Fruit fly (Drosophila melanogaster) whole organism, embryonic: ENCODE data around the gene CG8135.

Experiments used
- Abd-B ChIP-seq: fragments of 200-800 bp; sonication (Bioruptor generic); optimal IDR thresholded peaks from 2 replicates; lab custom pipeline; 2018; ENCODE audit warnings: missing biosample characterization, mild to moderate bottlenecking, missing genetic modification characterization, moderate library complexity
- Awh ChIP-seq: fragments of 200-800 bp; sonication (Bioruptor generic); IDR thresholded peaks from 2 replicates; pipeline ENCODE4, ENCODE4 v1.3.6; 2022; ENCODE audit warnings: missing biosample characterization, missing genetic modification characterization
- Blimp-1 ChIP-seq: fragments of 200-800 bp; sonication (Bioruptor generic); optimal IDR thresholded peaks from 3 replicates; lab custom pipeline; 2018; ENCODE audit warnings: missing biosample characterization, missing genetic modification characterization, mild to moderate bottlenecking, moderate library complexity, missing genetic modification reagents
- Bteb2 ChIP-seq: fragments of 200-800 bp; sonication (Bioruptor generic); optimal IDR thresholded peaks from 2 replicates; lab custom pipeline; 2016; ENCODE audit warnings: missing biosample characterization, missing genetic modification characterization
- CG1024 ChIP-seq: fragments of 200-800 bp; sonication (Bioruptor generic); IDR thresholded peaks from 2 replicates; pipeline ENCODE4 v1.3.6; 2022; ENCODE audit warnings: missing biosample characterization, missing genetic modification characterization
- CG10979 ChIP-seq: fragments of 200-800 bp; sonication (Bioruptor generic); optimal IDR thresholded peaks from 2 replicates; lab custom pipeline; 2018; ENCODE audit warnings: missing biosample characterization, mild to moderate bottlenecking, missing genetic modification characterization, moderate library complexity
- CG11504 ChIP-seq: fragments of 200-800 bp; sonication (Bioruptor generic); optimal IDR thresholded peaks from 3 replicates; lab custom pipeline; 2019; ENCODE audit warnings: missing biosample characterization, mild to moderate bottlenecking, missing genetic modification characterization, moderate library complexity
- CG12155 ChIP-seq: fragments of 200-800 bp; sonication (Bioruptor generic); optimal IDR thresholded peaks from 3 replicates; lab custom pipeline; 2016; ENCODE audit warnings: missing biosample characterization, missing genetic modification characterization
- CG1233 ChIP-seq: fragments of 200-800 bp; sonication (Bioruptor generic); optimal IDR thresholded peaks from 4 replicates; lab custom pipeline; 2018; ENCODE audit warnings: missing biosample characterization, mild to moderate bottlenecking, missing genetic modification characterization
- CG13123 ChIP-seq: fragments of 200-800 bp; sonication (Bioruptor generic); optimal IDR thresholded peaks from 2 replicates; lab custom pipeline; 2016; ENCODE audit warnings: missing biosample characterization, missing genetic modification characterization
- CG13624 ChIP-seq: fragments of 200-800 bp; sonication (Bioruptor generic); optimal IDR thresholded peaks from 2 replicates; lab custom pipeline; 2016; ENCODE audit warnings: missing biosample characterization, missing genetic modification characterization
- CG17568 ChIP-seq: fragments of 200-800 bp; sonication (Bioruptor generic); optimal IDR thresholded peaks from 2 replicates; lab custom pipeline; 2018; ENCODE audit warnings: missing biosample characterization, mild to moderate bottlenecking, missing genetic modification characterization, moderate library complexity
- CG1832 ChIP-seq: fragments of 200-800 bp; sonication (Bioruptor generic); optimal IDR thresholded peaks from 2 replicates; lab custom pipeline; 2017; ENCODE audit warnings: missing biosample characterization, mild to moderate bottlenecking, missing genetic modification characterization, inconsistent platforms
- CG30431 ChIP-seq: fragments of 200-800 bp; sonication (Bioruptor generic); optimal IDR thresholded peaks from 2 replicates; lab custom pipeline; 2017; ENCODE audit warnings: missing biosample characterization, missing genetic modification characterization
- CG31224 ChIP-seq: fragments of 200-800 bp; sonication (Bioruptor generic); IDR thresholded peaks from 2 replicates; pipeline ENCODE4 v1.3.6; 2022; ENCODE audit warnings: missing biosample characterization, missing genetic modification characterization
- CG33213 ChIP-seq: fragments of 200-800 bp; sonication (Bioruptor generic); optimal IDR thresholded peaks from 3 replicates; lab custom pipeline; 2016; ENCODE audit warnings: missing biosample characterization, missing genetic modification characterization
- CG4404 ChIP-seq: fragments of 200-800 bp; sonication (Bioruptor generic); IDR thresholded peaks from 2 replicates; pipeline ENCODE4 v1.3.6; 2022; ENCODE audit warnings: missing biosample characterization, missing genetic modification characterization
- CG5245 ChIP-seq: fragments of 200-800 bp; sonication (Bioruptor generic); optimal IDR thresholded peaks from 3 replicates; lab custom pipeline; 2016; ENCODE audit warnings: missing biosample characterization, missing genetic modification characterization
- CG6254 ChIP-seq: fragments of 200-800 bp; sonication (Bioruptor generic); optimal IDR thresholded peaks from 3 replicates; lab custom pipeline; 2017; ENCODE audit warnings: mild to moderate bottlenecking, missing biosample characterization, missing genetic modification reagents, missing genetic modification characterization
- CG7839 ChIP-seq: fragments of 200-800 bp; sonication (Bioruptor generic); optimal IDR thresholded peaks from 3 replicates; lab custom pipeline; 2018; ENCODE audit warnings: missing biosample characterization, mild to moderate bottlenecking, missing genetic modification characterization, moderate library complexity
- CG8388 ChIP-seq: fragments of 200-800 bp; sonication (Bioruptor generic); optimal IDR thresholded peaks from 2 replicates; lab custom pipeline; 2019; ENCODE audit warnings: missing biosample characterization, mild to moderate bottlenecking, missing genetic modification characterization, moderate library complexity
- ERR ChIP-seq: fragments of 200-800 bp; sonication (Bioruptor generic); optimal IDR thresholded peaks from 2 replicates; lab custom pipeline; 2016; ENCODE audit warnings: missing biosample characterization, missing genetic modification characterization
- Fer1 ChIP-seq: fragments of 200-800 bp; sonication (Bioruptor generic); optimal IDR thresholded peaks from 2 replicates; lab custom pipeline; 2017; ENCODE audit warnings: missing biosample characterization, mild to moderate bottlenecking, missing genetic modification characterization
- Gsc ChIP-seq: fragments of 200-800 bp; sonication (Bioruptor generic); IDR thresholded peaks from 2 replicates; pipeline ENCODE4 v1.3.6; 2022; ENCODE audit warnings: missing biosample characterization, missing genetic modification characterization
- Hr78 ChIP-seq, 2 experiments: fragments of 200-800 bp in 1 of 2; fragments of >200 bp in 1 of 2; sonication (Bioruptor generic) in 1 of 2; optimal IDR thresholded peaks; 2 replicates each; lab custom pipeline; 2017 to 2019; ENCODE audit warnings: missing biosample characterization in 2 of 2, missing genetic modification characterization in 2 of 2, mild to moderate bottlenecking in 1 of 2, moderate library complexity in 1 of 2
- Lim3 ChIP-seq: fragments of 200-800 bp; sonication (Bioruptor generic); IDR thresholded peaks from 2 replicates; pipeline ENCODE4 v1.3.6; 2022; ENCODE audit warnings: missing biosample characterization, missing genetic modification characterization
- bab2 ChIP-seq: fragments of 200-800 bp; sonication (Bioruptor generic); optimal IDR thresholded peaks from 2 replicates; lab custom pipeline; 2016; ENCODE audit warnings: missing biosample characterization, missing genetic modification characterization
- bsh ChIP-seq, 2 experiments: fragments of 200-800 bp; sonication (Bioruptor generic); optimal IDR thresholded peaks; 2 replicates each; lab custom pipeline; 2017 to 2018; ENCODE audit warnings: mild to moderate bottlenecking in 2 of 2, missing biosample characterization in 2 of 2, missing genetic modification characterization in 2 of 2, moderate library complexity in 1 of 2
- ewg ChIP-seq: fragments of 200-800 bp; sonication (Bioruptor generic); optimal IDR thresholded peaks from 3 replicates; lab custom pipeline; 2017; ENCODE audit warnings: mild to moderate bottlenecking, missing biosample characterization, missing genetic modification reagents, missing genetic modification characterization
- gcm ChIP-seq: fragments of 200-800 bp; sonication (Bioruptor generic); optimal IDR thresholded peaks from 2 replicates; lab custom pipeline; 2019; ENCODE audit warnings: missing biosample characterization, mild to moderate bottlenecking, missing genetic modification characterization, moderate library complexity
- gsb ChIP-seq: fragments of 200-800 bp; sonication (Bioruptor generic); IDR thresholded peaks from 2 replicates; pipeline ENCODE4 v1.3.6; 2022; ENCODE audit warnings: missing biosample characterization, missing genetic modification characterization
- hkb ChIP-seq, 2 experiments: fragments of 200-800 bp in 1 of 2; fragments of >200 bp in 1 of 2; sonication (Bioruptor generic) in 1 of 2; IDR thresholded peaks in 1 of 2; optimal IDR thresholded peaks in 1 of 2; 2 replicates each; pipeline versions ENCODE4 v1.3.6 to Lab custom; 2017 to 2022; ENCODE audit warnings: missing biosample characterization in 1 of 2, missing genetic modification characterization in 1 of 2
- lab ChIP-seq: fragments of 200-800 bp; sonication (Bioruptor generic); optimal IDR thresholded peaks from 3 replicates; lab custom pipeline; 2017; ENCODE audit warnings: missing biosample characterization, missing genetic modification characterization, mild to moderate bottlenecking, moderate library complexity, missing genetic modification reagents
- nom ChIP-seq: fragments of 200-800 bp; sonication (Bioruptor generic); optimal IDR thresholded peaks from 2 replicates; lab custom pipeline; 2017; ENCODE audit warnings: missing biosample characterization, missing genetic modification characterization, mild to moderate bottlenecking, moderate library complexity, missing genetic modification reagents
- otp ChIP-seq: fragments of 200-800 bp; sonication (Bioruptor generic); IDR thresholded peaks from 3 replicates; pipeline ENCODE4, ENCODE4 v1.3.6; 2022; ENCODE audit warnings: missing biosample characterization, missing genetic modification characterization
- p53 ChIP-seq: fragments of 200-800 bp; sonication (Bioruptor generic); optimal IDR thresholded peaks from 2 replicates; lab custom pipeline; 2016; ENCODE audit warnings: missing biosample characterization, missing genetic modification characterization
- peb ChIP-seq: fragments of 200-800 bp; sonication (Bioruptor generic); IDR thresholded peaks from 2 replicates; pipeline ENCODE4 v1.3.6; 2022; ENCODE audit warnings: missing biosample characterization, missing genetic modification characterization
- stc ChIP-seq: fragments of 200-800 bp; sonication (Bioruptor generic); IDR thresholded peaks from 2 replicates; pipeline ENCODE4 v1.3.6; 2022; ENCODE audit warnings: missing biosample characterization, missing genetic modification characterization
- trem ChIP-seq: fragments of 200-800 bp; optimal IDR thresholded peaks from 3 replicates; lab custom pipeline; 2019; ENCODE audit warnings: missing biosample characterization, mild to moderate bottlenecking, missing genetic modification characterization, moderate library complexity
- unpg ChIP-seq: fragments of 200-800 bp; sonication (Bioruptor generic); optimal IDR thresholded peaks from 3 replicates; lab custom pipeline; 2018; ENCODE audit warnings: missing biosample characterization, mild to moderate bottlenecking, missing genetic modification characterization, moderate library complexity
- vnd ChIP-seq: fragments of 200-800 bp; sonication (Bioruptor generic); IDR thresholded peaks from 3 replicates; pipeline ENCODE4 v1.3.6; 2022; ENCODE audit warnings: missing biosample characterization, missing genetic modification characterization; ENCODE audit not compliant: partially characterized antibody
- zen ChIP-seq: fragments of 200-800 bp; sonication (Bioruptor generic); optimal IDR thresholded peaks from 3 replicates; lab custom pipeline; 2018; ENCODE audit warnings: missing biosample characterization, mild to moderate bottlenecking, missing genetic modification characterization, moderate library complexity

Gene CG8135

DNA sequence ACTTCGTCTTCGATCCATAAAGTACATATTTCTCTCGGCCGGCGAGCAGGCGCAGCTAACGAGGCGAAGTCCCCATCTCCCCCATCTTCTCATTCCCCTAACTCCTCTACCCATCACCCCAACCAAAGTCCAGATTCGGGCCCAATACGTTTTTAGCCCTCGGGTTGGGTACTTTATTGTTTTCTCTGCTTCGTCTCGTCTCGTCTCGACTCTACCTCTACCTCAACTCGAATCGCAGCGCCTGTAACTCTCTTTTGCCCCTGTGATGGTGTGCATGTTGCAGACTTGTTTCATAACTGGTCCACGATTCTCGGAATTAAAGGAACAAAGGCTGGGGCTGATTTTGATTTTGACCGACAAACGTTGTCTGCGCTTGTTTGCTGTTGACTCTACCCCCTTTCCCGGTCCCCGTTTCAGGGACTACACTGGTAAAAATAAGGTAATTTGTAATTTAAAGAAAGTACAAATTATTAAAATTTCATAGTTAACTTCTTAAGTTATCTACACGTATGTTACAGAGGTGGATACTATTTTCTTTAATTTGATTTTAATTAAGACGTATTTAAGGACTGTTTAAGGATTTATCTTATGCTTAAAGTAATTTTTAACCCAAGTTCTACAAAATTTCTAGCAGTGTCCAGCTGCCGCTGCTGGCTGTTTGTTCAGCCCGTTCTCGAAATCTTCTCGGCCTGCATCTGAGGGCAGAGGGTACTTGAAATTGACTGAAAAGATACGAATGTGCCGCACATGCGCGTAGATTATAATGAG lies 25.4 kb upstream of the CG8135 start (continued):
- TF ChIP-seq CG1832 (GFP tag; lab: Kevin White, UChicago) (no peak), ewg (GFP tag; lab: Kevin White, UChicago) (peak; percentile 40), CG12155 (GFP tag; lab: Kevin White, UChicago) (peak; percentile 22), bsh (GFP tag; optimal IDR thresholded peaks at IDR 0.05; lab: Kevin White, UChicago) (peak; percentile 65 to 74), gcm (GFP tag; lab: Kevin White, UChicago) (peak; percentile 76), ERR (GFP tag; lab: Kevin White, UChicago) (no peak), CG33213 (GFP tag; lab: Kevin White, UChicago) (peak; percentile 15), lab (peak; percentile 27), gsb (no peak), CG11504 (tag; lab: Kevin White, UChicago) (peak; percentile 57), CG13624 (GFP tag; lab: Kevin White, UChicago) (peak; percentile 7), zen (tag; lab: Kevin White, UChicago) (peak; percentile 71), CG1233 (peak; percentile 43), stc (peak; percentile 35; the same call in 1 of the 2 replicates), CG5245 (GFP tag; lab: Kevin White, UChicago) (peak; percentile 38), CG10979 (tag; lab: Kevin White, UChicago) (peak; percentile 87), CG8388 (GFP tag; lab: Kevin White, UChicago) (peak; percentile 61), CG6254 (peak; percentile 72), CG4404 (GFP tag; lab: Robert Waterston, UW) (peak; percentile 80), trem (tag; lab: Kevin White, UChicago) (peak; percentile 85), Fer1 (GFP tag; lab: Kevin White, UChicago) (peak; percentile 32), Abd-B (GFP tag; lab: Kevin White, UChicago) (peak; percentile 9), CG31224 (GFP tag; lab: Robert Waterston, UW) (no peak), otp (GFP tag; lab: Robert Waterston, UW) (no peak), Gsc (no peak), CG17568 (GFP tag; lab: Kevin White, UChicago) (peak; percentile 0), hkb (optimal IDR thresholded peaks at IDR 0.05; lab: Kevin White, UChicago) (no peak), hkb (GFP tag; IDR thresholded peaks at IDR 0.05; lab: Robert Waterston, UW) (peak; percentile 24; the same call in 1 of the 2 replicates), Blimp-1 (GFP tag; lab: Kevin White, UChicago) (peak; percentile 65), nom (GFP tag; lab: Kevin White, UChicago) (peak; percentile 68), bab2 (peak; percentile 47), vnd (GFP tag; lab: Robert Waterston, UW) (0 out of 3 replicates have a peak, but pooled peaks have one; percentile 24), Bteb2 (GFP tag; lab: Kevin White, UChicago) (no peak), CG1024 (no peak), unpg (peak; percentile 59), Lim3 (no peak), p53 (GFP tag; lab: Kevin White, UChicago) (no peak), Awh (GFP tag; lab: Robert Waterston, UW) (0 out of 2 replicates have a peak, but pooled peaks have one; percentile 26), CG30431 (GFP tag; lab: Kevin White, UChicago) (peak; percentile 44), Hr78 (GFP tag; optimal IDR thresholded peaks at IDR 0.05; lab: Kevin White, UChicago) (peak in 1 of 2 experiments; percentile 54), CG13123 (GFP tag; lab: Kevin White, UChicago) (peak; percentile 37), CG7839 (tag; lab: Kevin White, UChicago) (peak; percentile 71), peb (GFP tag; lab: Robert Waterston, UW) (peak; percentile 43)
